Worm (Caenorhabditis elegans): ENCODE data around the gene F14D7.14.

Gene F14D7.14

DNA sequence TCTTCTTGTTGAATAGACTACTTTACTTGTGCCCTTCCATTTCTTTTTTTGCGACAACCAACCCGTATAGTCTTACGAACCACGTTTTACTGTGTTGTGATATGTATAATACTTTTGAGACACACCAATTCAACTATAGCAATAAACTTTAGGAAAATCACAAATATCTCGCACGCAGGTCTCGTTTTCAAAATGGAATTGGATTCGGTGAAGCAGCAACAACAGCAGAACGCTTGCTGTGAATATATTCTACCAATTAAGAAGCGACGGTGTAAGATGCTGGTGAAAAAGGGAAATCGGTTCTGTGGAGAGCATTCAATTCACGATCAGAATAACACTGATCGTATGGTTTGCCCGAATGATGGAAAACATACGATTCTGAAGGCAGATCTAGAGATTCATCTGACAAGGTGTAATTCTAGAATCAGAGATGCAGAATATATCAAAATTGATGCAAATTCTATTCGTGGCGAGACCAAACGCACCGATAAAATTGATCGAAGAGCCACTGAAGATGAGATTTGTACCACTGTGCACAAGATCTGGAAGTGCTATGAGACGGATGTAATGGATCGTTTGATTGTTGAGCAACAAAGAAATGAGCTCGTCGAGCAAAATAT is 44.6 kb downstream of the F14D7.14 start, which contains the start of gene Y49A3A.3:
Gene Y49A3A.3 (plus strand): TSS at position 153 of the 620 bp plus-strand sequence.
- TF ChIP-seq bed-3 (GFP tag; optimal IDR thresholded peaks at IDR 0.05) (no peak), mls-2 (tag; optimal IDR thresholded peaks at IDR 0.05) (no peak), unc-39 (tag; optimal IDR thresholded peaks at IDR 0.05) (no peak), cnd-1 (tag; optimal IDR thresholded peaks at IDR 0.05) (no peak), blmp-1 (tag; optimal IDR thresholded peaks at IDR 0.05) (no peak), M03D4.4 (tag; optimal IDR thresholded peaks at IDR 0.05) (no peak), nhr-76 (tag; optimal IDR thresholded peaks at IDR 0.05) (no peak), ceh-83 (GFP tag; optimal IDR thresholded peaks at IDR 0.05) (no peak)

DNA sequence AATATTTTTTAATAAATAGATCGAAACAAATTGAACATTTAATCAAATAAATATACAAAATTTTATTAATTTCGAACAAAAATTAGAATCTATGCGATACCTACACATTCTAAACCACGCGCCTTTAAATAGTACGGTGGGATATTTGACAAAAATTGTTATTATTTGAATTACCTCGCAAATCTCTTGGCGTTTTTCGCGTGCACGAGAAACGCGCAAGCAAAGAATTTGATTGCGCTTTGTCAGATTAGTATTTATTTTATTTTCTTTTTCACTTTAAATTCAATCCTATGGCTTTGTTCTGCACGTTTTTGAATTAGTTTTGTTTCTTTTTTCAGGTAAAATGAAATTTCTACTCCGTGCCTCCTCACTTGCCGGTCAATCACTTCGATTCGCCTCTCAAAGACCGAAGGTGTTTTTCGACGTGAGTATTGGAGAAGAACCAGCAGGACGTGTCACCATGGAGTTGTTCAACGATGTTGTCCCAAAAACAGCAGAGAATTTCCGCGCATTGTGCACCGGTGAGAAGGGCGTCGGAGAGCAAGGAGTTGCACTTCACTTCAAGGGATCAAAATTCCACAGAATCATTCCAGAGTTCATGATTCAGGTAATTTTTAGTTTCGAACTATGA is 46.1 kb downstream of the F14D7.14 start, which contains the start of gene cyn-1:
Gene cyn-1 (plus strand): TSS at position 339 of the 631 bp plus-strand sequence.
- TF ChIP-seq unc-120 (tag; optimal IDR thresholded peaks at IDR 0.05; ENCODE audit: poor library complexity, severe bottlenecking) (peak; percentile 7), sptf-1 (tag; optimal IDR thresholded peaks at IDR 0.05) (peak; percentile 53), drap-1 (GFP tag; optimal IDR thresholded peaks at IDR 0.05) (peak; percentile 12), mep-1 (tag; optimal IDR thresholded peaks at IDR 0.05) (peak; percentile 36), hlh-1 (tag; optimal IDR thresholded peaks at IDR 0.05) (peak; percentile 23), ceh-39 (tag; optimal IDR thresholded peaks at IDR 0.05) (peak; percentile 25), lsy-2 (tag; optimal IDR thresholded peaks at IDR 0.05) (peak; percentile 79), lin-13 (tag; optimal IDR thresholded peaks at IDR 0.05) (peak; percentile 74), nhr-76 (tag; optimal IDR thresholded peaks at IDR 0.05) (no peak), lin-32 (GFP tag; optimal IDR thresholded peaks at IDR 0.05) (no peak), ces-1 (GFP tag; optimal IDR thresholded peaks at IDR 0.05) (peak; percentile 80), nhr-237 (tag; optimal IDR thresholded peaks at IDR 0.05) (peak; percentile 72), pha-4 (tag; optimal IDR thresholded peaks at IDR 0.05) (peak; percentile 77), mab-5 (tag; optimal IDR thresholded peaks at IDR 0.05) (no peak)

DNA sequence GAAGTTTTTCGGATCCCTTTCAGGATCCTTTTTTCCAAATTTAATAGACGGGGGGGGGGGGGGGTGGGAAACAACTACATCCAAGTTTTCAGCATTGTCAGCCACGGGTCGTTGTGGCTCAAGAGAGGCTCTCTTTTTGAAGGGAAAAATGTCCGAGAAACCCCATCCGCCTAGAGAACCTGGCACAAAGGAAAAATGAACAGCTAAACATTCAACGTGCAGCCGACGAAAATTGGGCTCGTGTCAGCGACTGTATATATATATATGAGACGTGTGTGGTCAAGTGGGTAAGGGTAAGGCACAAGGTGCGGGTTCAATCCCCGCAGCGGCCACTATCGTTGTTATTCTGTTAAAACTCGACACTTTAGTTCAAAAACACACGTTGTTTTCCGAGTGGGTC is 48.8 kb downstream of the F14D7.14 start, which contains the start of gene Y49A3A.4:
Gene Y49A3A.4 (minus strand): TSS at position 314 of the 400 bp plus-strand sequence.
- TF ChIP-seq lsy-2 (tag; optimal IDR thresholded peaks at IDR 0.05) = no peak
- TF ChIP-seq unc-39 (tag; optimal IDR thresholded peaks at IDR 0.05) = no peak
- TF ChIP-seq zip-8 (tag; optimal IDR thresholded peaks at IDR 0.05) = no peak
- no peak for TF ChIP-seq ceh-43 (GFP tag; optimal IDR thresholded peaks at IDR 0.05)
- TF ChIP-seq snpc-4 (tag; optimal IDR thresholded peaks at IDR 0.05) = no peak
- TF ChIP-seq ham-2 (GFP tag; optimal IDR thresholded peaks at IDR 0.05) = no peak
- no peak for TF ChIP-seq nhr-237 (tag; optimal IDR thresholded peaks at IDR 0.05)
- TF ChIP-seq pha-4 (tag; optimal IDR thresholded peaks at IDR 0.05) = no peak
- TF ChIP-seq bed-3 (GFP tag; optimal IDR thresholded peaks at IDR 0.05) = no peak
- no peak for TF ChIP-seq mls-2 (tag; optimal IDR thresholded peaks at IDR 0.05)
- no peak for TF ChIP-seq nhr-76 (tag; optimal IDR thresholded peaks at IDR 0.05)

All from whole organism, mixed stage, embryonic.